Fruit fly (Drosophila melanogaster): ENCODE data around the gene Fhos.

The Fhos gene

dm6 chr3L:8763037-8763454, 9.6 kb downstream of the Fhos start (continued):
- TF ChIP-seq CG6813 (GFP tag; optimal IDR thresholded peaks at IDR 0.05) (no peak), Rx (GFP tag; IDR thresholded peaks at IDR 0.05) (peak; percentile 40), sens (GFP tag) (peak; percentile 85), CG11398 (GFP tag; optimal IDR thresholded peaks at IDR 0.05) (peak; percentile 17), sisA (GFP tag; IDR thresholded peaks at IDR 0.05) (peak; percentile 45; the same call in 1 of the 2 replicates), twi (tag; optimal IDR thresholded peaks at IDR 0.05) (no peak), Drgx (GFP tag; IDR thresholded peaks at IDR 0.05) (peak; percentile 39; the same call in 1 of the 2 replicates), CG2116 (GFP tag; optimal IDR thresholded peaks at IDR 0.05) (no peak), CG16813 (GFP tag; IDR thresholded peaks at IDR 0.05; ENCODE audit: partially characterized antibody) (peak; percentile 40; the same call in 1 of the 3 replicates), Dek (tag; optimal IDR thresholded peaks at IDR 0.05) (no peak), gem (tag; optimal IDR thresholded peaks at IDR 0.05) (peak; percentile 60), Xbp1 (GFP tag; optimal IDR thresholded peaks at IDR 0.05) (peak; percentile 52), slbo (GFP tag; IDR thresholded peaks at IDR 0.05) (peak; percentile 74), Hr39 (optimal IDR thresholded peaks at IDR 0.05) (no peak), CG11085 (GFP tag; IDR thresholded peaks at IDR 0.05) (0 out of 2 replicates have a peak, but pooled peaks have one; percentile 44), dpn (GFP tag; optimal IDR thresholded peaks at IDR 0.05) (peak in 1 of 2 experiments; percentile 53), ci (GFP tag; IDR thresholded peaks at IDR 0.05) (peak; percentile 66; the same call in 2 of the 3 replicates), CG9932 (GFP tag; IDR thresholded peaks at IDR 0.05) (peak; percentile 64), Mrtf (GFP tag; IDR thresholded peaks at IDR 0.05) (peak; percentile 72; the same call in 2 of the 3 replicates), Bgb (GFP tag; IDR thresholded peaks at IDR 0.05; ENCODE audit: partially characterized antibody) (peak; percentile 34; the same call in 1 of the 2 replicates), CG31365 (tag; optimal IDR thresholded peaks at IDR 0.05) (no peak), ttk (GFP tag; IDR thresholded peaks at IDR 0.05) (peak; percentile 73), Awh (GFP tag; IDR thresholded peaks at IDR 0.05) (peak; percentile 39; the same call in 1 of the 2 replicates), CG7786 (GFP tag; optimal IDR thresholded peaks at IDR 0.05) (peak; percentile 10), CG8944 (GFP tag; optimal IDR thresholded peaks at IDR 0.05) (peak; percentile 28), CG18262 (tag; optimal IDR thresholded peaks at IDR 0.05) (peak; percentile 1), lmd (GFP tag; IDR thresholded peaks at IDR 0.05) (peak; percentile 66), CG11696 (GFP tag; IDR thresholded peaks at IDR 0.05) (no peak), sqz (GFP tag; optimal IDR thresholded peaks at IDR 0.05) (no peak), grau (tag; optimal IDR thresholded peaks at IDR 0.05) (peak; percentile 23), Meics (GFP tag; optimal IDR thresholded peaks at IDR 0.05) (peak; percentile 12), trem (tag; optimal IDR thresholded peaks at IDR 0.05) (no peak), lilli (GFP tag; optimal IDR thresholded peaks at IDR 0.05) (peak; percentile 50), E2f1 (GFP tag; IDR thresholded peaks at IDR 0.05) (peak; percentile 32; the same call in 1 of the 2 replicates), CG31441 (GFP tag; IDR thresholded peaks at IDR 0.05) (peak; percentile 55), NK7.1 (GFP tag; optimal IDR thresholded peaks at IDR 0.05) (no peak), HLH4C (GFP tag; IDR thresholded peaks at IDR 0.05; ENCODE audit: partially characterized antibody) (0 out of 3 replicates have a peak, but pooled peaks have one; percentile 37), Hmr (GFP tag; optimal IDR thresholded peaks at IDR 0.05) (peak; percentile 42), CG16863 (GFP tag; optimal IDR thresholded peaks at IDR 0.05) (peak; percentile 24), Gug (GFP tag; IDR thresholded peaks at IDR 0.05) (peak; percentile 19; the same call in 1 of the 4 replicates), Aef1 (GFP tag; IDR thresholded peaks at IDR 0.05) (peak; percentile 43; the same call in 2 of the 3 replicates), toy (GFP tag; IDR thresholded peaks at IDR 0.05) (no peak), CoRest (tag; optimal IDR thresholded peaks at IDR 0.05) (peak; percentile 55), otp (GFP tag; IDR thresholded peaks at IDR 0.05) (no peak), Hr3 (GFP tag; optimal IDR thresholded peaks at IDR 0.05) (peak; percentile 17), CG17361 (GFP tag; IDR thresholded peaks at IDR 0.05) (peak; percentile 54; the same call in 1 of the 3 replicates), fd64A (GFP tag; optimal IDR thresholded peaks at IDR 0.05) (no peak), CG12155 (GFP tag; optimal IDR thresholded peaks at IDR 0.05) (peak; percentile 49), CG5180 (GFP tag; optimal IDR thresholded peaks at IDR 0.05) (no peak), CG8290 (GFP tag; optimal IDR thresholded peaks at IDR 0.05) (no peak), CG8290 (tag; optimal IDR thresholded peaks at IDR 0.05) (peak in 1 of 2 experiments; percentile 31), crol (GFP tag; IDR thresholded peaks at IDR 0.05) (peak; percentile 56)

Measured in whole organism, embryonic.